Worm (Caenorhabditis elegans) whole organism, midembryonic: Measurements from ENCODE around the gene srt-28.

Experiments used
- T22C8.4 ChIP-seq: fragments of 200-800 bp; sonication (Bioruptor generic); IDR thresholded peaks from 2 replicates; pipeline ENCODE4 v1.3.6; 2022; ENCODE audit warnings: missing genetic modification characterization, missing compliant biosample characterization
- flt-1 ChIP-seq: fragments of 200-800 bp; sonication (Bioruptor generic); IDR thresholded peaks from 2 replicates; pipeline ENCODE4 v1.3.6; 2022; ENCODE audit warnings: missing genetic modification characterization, missing compliant biosample characterization
- med-1 ChIP-seq: sonication (generic microtip); optimal IDR thresholded peaks from 2 replicates; lab custom pipeline; 2017; ENCODE audit warnings: missing genetic modification characterization, mild to moderate bottlenecking, missing compliant biosample characterization, antibody characterized with exemption, missing genetic modification reagents; ENCODE audit not compliant: insufficient read depth
- ref-1 ChIP-seq: fragments of 200-800 bp; sonication (Bioruptor generic); conservative IDR thresholded peaks from 2 replicates; pipeline ENCODE4 v1.3.6; 2022; ENCODE audit warnings: missing genetic modification reagents, missing genetic modification characterization, missing compliant biosample characterization
- ztf-23 ChIP-seq: fragments of 200-800 bp; sonication (Bioruptor generic); IDR thresholded peaks from 2 replicates; pipeline ENCODE4 v1.3.6; 2022; ENCODE audit warnings: missing genetic modification reagents, missing genetic modification characterization, missing compliant biosample characterization

- TF ChIP-seq med-1 (GFP tag; lab: Kevin White, UChicago), result no peak
- no peak for TF ChIP-seq ref-1 (GFP tag; lab: Robert Waterston, UW)
- TF ChIP-seq flt-1 (GFP tag; lab: Robert Waterston, UW), result 0 out of 2 replicates have a peak, but pooled peaks have one; percentile 13
- no peak for TF ChIP-seq ztf-23 (GFP tag; lab: Robert Waterston, UW)
- no peak for TF ChIP-seq T22C8.4 (GFP tag; lab: Robert Waterston, UW)
Measured at ce11 chrV:2664525-2665053, 48.8 kb downstream of the srt-28 start, which contains the start of gene ndx-2.
